Worm (Caenorhabditis elegans) whole organism, midembryonic: Measurements from ENCODE around the gene F16F9.3.

ENCODE experiments used
- flt-1 ChIP-seq: fragments of 200-800 bp; sonication (Bioruptor generic); IDR thresholded peaks from 2 replicates; pipeline ENCODE4 v1.3.6; 2022; ENCODE audit warnings: missing genetic modification characterization, missing compliant biosample characterization
- klf-2 ChIP-seq: fragments of 200-800 bp; sonication (Bioruptor generic); conservative IDR thresholded peaks from 2 replicates; pipeline ENCODE4 v1.3.6; 2022; ENCODE audit warnings: missing genetic modification reagents, missing genetic modification characterization, missing compliant biosample characterization
- ref-1 ChIP-seq: fragments of 200-800 bp; sonication (Bioruptor generic); conservative IDR thresholded peaks from 2 replicates; pipeline ENCODE4 v1.3.6; 2022; ENCODE audit warnings: missing genetic modification reagents, missing genetic modification characterization, missing compliant biosample characterization
- tab-1 ChIP-seq: fragments of 200-800 bp; sonication (Bioruptor generic); IDR thresholded peaks from 2 replicates; pipeline ENCODE4 v1.3.6; 2022; ENCODE audit warnings: missing genetic modification characterization, missing compliant biosample characterization

- TF ChIP-seq ref-1 (GFP tag; lab: Robert Waterston, UW), result no peak
- TF ChIP-seq flt-1, result no peak
- TF ChIP-seq tab-1 (GFP tag; lab: Robert Waterston, UW), result no peak
- TF ChIP-seq klf-2, result no peak
Observed at ce11 chrX:8423199-8423598, 34.2 kb upstream of the F16F9.3 start.
